Worm (Caenorhabditis elegans): ENCODE data around the gene mps-4.

The mps-4 gene

DNA sequence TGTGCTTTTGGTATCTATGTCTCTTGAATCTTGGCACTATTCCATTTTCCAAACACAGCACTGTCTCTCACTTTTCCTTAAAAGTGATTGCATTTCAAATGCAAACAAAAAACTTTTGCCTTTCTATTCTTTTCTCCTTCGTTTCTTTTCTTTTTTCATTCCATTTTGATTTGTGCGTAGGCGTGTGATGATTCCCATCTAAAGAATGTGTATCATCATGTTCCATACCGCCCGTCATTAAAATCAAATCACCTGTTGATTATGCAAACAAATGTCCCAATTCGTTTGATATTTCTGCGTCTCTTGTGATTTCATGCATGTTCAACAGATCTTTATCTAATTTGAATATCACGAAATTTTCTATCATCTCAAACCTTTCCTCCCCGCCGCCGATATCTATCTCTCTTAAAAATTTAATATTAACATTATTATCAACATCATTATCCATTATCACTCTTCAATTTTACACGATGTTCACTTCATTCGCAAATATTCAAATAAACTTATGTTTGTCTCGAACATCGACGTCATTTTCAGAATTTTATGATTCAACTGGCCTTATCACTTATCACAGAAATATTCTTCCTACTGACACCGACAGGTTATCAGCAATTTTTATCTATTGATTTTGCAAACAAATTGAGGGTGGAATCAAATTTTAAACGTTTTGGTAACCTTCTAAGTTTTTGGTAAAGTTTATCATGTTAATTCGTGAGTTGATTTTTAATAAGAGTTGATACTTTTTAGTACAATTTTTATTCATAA, 19.9 kb upstream of the mps-4 start (continued):
- no peak for TF ChIP-seq lir-3 (tag; optimal IDR thresholded peaks at IDR 0.05; ENCODE audit: poor library complexity)
- no peak for TF ChIP-seq nhr-84 (tag; optimal IDR thresholded peaks at IDR 0.05)
- TF ChIP-seq isw-1 (GFP tag; IDR thresholded peaks at IDR 0.05): no peak
- TF ChIP-seq hlh-4 (tag; optimal IDR thresholded peaks at IDR 0.05): no peak
- TF ChIP-seq rnt-1 (tag; optimal IDR thresholded peaks at IDR 0.05): no peak
- peak; percentile 23 for TF ChIP-seq jun-1 (tag; optimal IDR thresholded peaks at IDR 0.05)
- TF ChIP-seq egl-27 (tag; optimal IDR thresholded peaks at IDR 0.05): no peak
- TF ChIP-seq zip-4 (GFP tag; optimal IDR thresholded peaks at IDR 0.05): no peak
- no peak for TF ChIP-seq nhr-77 (tag; optimal IDR thresholded peaks at IDR 0.05)
- TF ChIP-seq nhr-47 (tag; optimal IDR thresholded peaks at IDR 0.05): no peak
- TF ChIP-seq unc-98 (GFP tag; IDR thresholded peaks at IDR 0.05): no peak
- no peak for TF ChIP-seq ceh-82 (tag; optimal IDR thresholded peaks at IDR 0.05)
- TF ChIP-seq lin-14 (GFP tag; optimal IDR thresholded peaks at IDR 0.05): peak; percentile 12
- peak; percentile 65 for TF ChIP-seq tlp-1 (tag; optimal IDR thresholded peaks at IDR 0.05)
- no peak for TF ChIP-seq ztf-4 (tag; optimal IDR thresholded peaks at IDR 0.05)
- no peak for TF ChIP-seq ces-1 (GFP tag; optimal IDR thresholded peaks at IDR 0.05)
- TF ChIP-seq lin-15B (tag; optimal IDR thresholded peaks at IDR 0.05): no peak
- peak; percentile 84 for TF ChIP-seq blmp-1 (tag; optimal IDR thresholded peaks at IDR 0.05)
- TF ChIP-seq dpl-1 (GFP tag; optimal IDR thresholded peaks at IDR 0.05): no peak
- TF ChIP-seq ceh-8 (GFP tag; optimal IDR thresholded peaks at IDR 0.05): no peak
- TF ChIP-seq fkh-10 (GFP tag; optimal IDR thresholded peaks at IDR 0.05): no peak
- TF ChIP-seq lin-35 (GFP tag; optimal IDR thresholded peaks at IDR 0.05): peak in 1 of 2 experiments; percentile 29
- no peak for TF ChIP-seq lin-13 (GFP tag; optimal IDR thresholded peaks at IDR 0.05)
- no peak for TF ChIP-seq nhr-76 (tag; optimal IDR thresholded peaks at IDR 0.05)

ce11 chrIII:8289181-8289580, 17.6 kb upstream of the mps-4 start:
- no peak for TF ChIP-seq snu-23 (GFP tag; optimal IDR thresholded peaks at IDR 0.05)
- no peak for TF ChIP-seq Y116A8C.19 (tag; optimal IDR thresholded peaks at IDR 0.05; ENCODE audit: borderline replicate concordance)
- TF ChIP-seq ces-1 (GFP tag; optimal IDR thresholded peaks at IDR 0.05): no peak
- no peak for TF ChIP-seq tbx-2 (tag; optimal IDR thresholded peaks at IDR 0.05)
- no peak for TF ChIP-seq hpl-2 (GFP tag; optimal IDR thresholded peaks at IDR 0.05)
- TF ChIP-seq efl-3 (GFP tag; optimal IDR thresholded peaks at IDR 0.05): no peak
- no peak for TF ChIP-seq ceh-63 (GFP tag; optimal IDR thresholded peaks at IDR 0.05)
- peak; percentile 36 for TF ChIP-seq blmp-1 (tag; optimal IDR thresholded peaks at IDR 0.05)
- TF ChIP-seq nhr-85 (tag): no peak
- no peak for TF ChIP-seq nhr-237 (tag; optimal IDR thresholded peaks at IDR 0.05)
- no peak for TF ChIP-seq aha-1 (tag; optimal IDR thresholded peaks at IDR 0.05)
- TF ChIP-seq dsc-1 (tag; optimal IDR thresholded peaks at IDR 0.05): peak; percentile 29

DNA sequence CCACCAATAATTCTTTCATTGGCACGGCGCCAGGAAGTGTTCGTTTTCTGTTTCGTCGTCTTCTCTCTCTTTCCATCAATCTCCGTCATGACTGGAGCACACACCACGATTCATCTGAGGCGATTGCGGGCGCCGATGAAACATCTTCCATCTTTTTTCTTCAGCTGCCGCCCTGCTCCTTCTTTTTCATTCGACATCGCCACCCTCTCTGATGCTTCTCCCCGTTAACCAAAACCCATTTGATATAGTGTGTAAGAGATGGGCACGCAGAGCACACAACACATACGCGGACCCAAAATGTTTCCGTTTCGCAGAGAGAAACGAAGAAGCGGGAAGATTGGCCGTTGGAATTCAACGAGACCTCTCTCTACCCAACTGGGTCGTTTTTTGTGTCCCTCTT, 15.9 kb upstream of the mps-4 start:
- TF ChIP-seq zip-4 (GFP tag; optimal IDR thresholded peaks at IDR 0.05) (no peak), nhr-71 (tag; optimal IDR thresholded peaks at IDR 0.05) (peak; percentile 60), lin-14 (GFP tag; optimal IDR thresholded peaks at IDR 0.05) (peak; percentile 92), dpl-1 (GFP tag; optimal IDR thresholded peaks at IDR 0.05) (peak in 1 of 3 experiments; percentile 6), efl-1 (optimal IDR thresholded peaks at IDR 0.05) (peak in 1 of 2 experiments; percentile 5), efl-1 (GFP tag; optimal IDR thresholded peaks at IDR 0.05 in 1 of 2) (peak in 1 of 2 experiments; percentile 21), snu-23 (GFP tag; optimal IDR thresholded peaks at IDR 0.05) (peak; percentile 29), pag-3 (tag; optimal IDR thresholded peaks at IDR 0.05; ENCODE audit: borderline replicate concordance, insufficient read depth) (peak; percentile 23), fkh-10 (GFP tag; optimal IDR thresholded peaks at IDR 0.05) (peak; percentile 0), mep-1 (tag; optimal IDR thresholded peaks at IDR 0.05) (peak; percentile 40), unc-130 (tag; optimal IDR thresholded peaks at IDR 0.05) (peak; percentile 21), ztf-11 (tag; optimal IDR thresholded peaks at IDR 0.05) (peak in 1 of 2 experiments; percentile 35), jun-1 (tag; optimal IDR thresholded peaks at IDR 0.05) (no peak), rnt-1 (tag; optimal IDR thresholded peaks at IDR 0.05) (peak; percentile 34), unc-30 (tag; optimal IDR thresholded peaks at IDR 0.05) (no peak), lsy-2 (tag; optimal IDR thresholded peaks at IDR 0.05) (peak in 1 of 2 experiments; percentile 37), swsn-7 (tag; optimal IDR thresholded peaks at IDR 0.05) (peak; percentile 26), dsc-1 (tag; optimal IDR thresholded peaks at IDR 0.05) (peak; percentile 55), nhr-19 (GFP tag; conservative IDR thresholded peaks at IDR 0.05) (peak; percentile 20; the same call in 1 of the 2 replicates), elt-3 (tag; optimal IDR thresholded peaks at IDR 0.05) (no peak), Y116A8C.19 (tag; optimal IDR thresholded peaks at IDR 0.05; ENCODE audit: borderline replicate concordance) (no peak), nhr-84 (tag; optimal IDR thresholded peaks at IDR 0.05) (no peak), ceh-82 (tag; optimal IDR thresholded peaks at IDR 0.05) (peak in 1 of 3 experiments; percentile 21), egl-27 (tag; optimal IDR thresholded peaks at IDR 0.05) (no peak), nhr-11 (tag; optimal IDR thresholded peaks at IDR 0.05) (no peak)

All from whole organism, L1 larva.